Fruit fly (Drosophila melanogaster) ovary, adult (tissue): ENCODE data around the gene CG13699.

Experiments used
- CG17801 ChIP-seq: fragments of 200-800 bp; optimal IDR thresholded peaks from 2 replicates; lab custom pipeline; 2019; ENCODE audit warnings: missing biosample characterization, mild to moderate bottlenecking, missing genetic modification characterization, moderate library complexity; ENCODE audit not compliant: partially characterized antibody

CG13699 gene

dm6 chr3L:18163127-18163526 lies 805 bp upstream of the CG13699 start:
- TF ChIP-seq CG17801 (GFP tag; lab: Kevin White, UChicago): no peak

- TF ChIP-seq CG17801 (GFP tag; lab: Kevin White, UChicago): no peak
Measured at dm6 chr3L:18161175-18161574, 1.1 kb downstream of the CG13699 start.

dm6 chr3L:18154140-18154539 lies 8.2 kb downstream of the CG13699 start:
- no peak for TF ChIP-seq CG17801 (GFP tag; lab: Kevin White, UChicago)

- peak; percentile 94 for TF ChIP-seq CG17801 (GFP tag; lab: Kevin White, UChicago)
Measured at dm6 chr3L:18148418-18148973, 13.8 kb downstream of the CG13699 start, which contains the start of gene CG7330. Gene CG7330 (plus strand): TSS chr3L:18148923.

- no peak for TF ChIP-seq CG17801 (GFP tag; lab: Kevin White, UChicago)
Measured at dm6 chr3L:18147596-18147995, 14.7 kb downstream of the CG13699 start.

- TF ChIP-seq CG17801 (GFP tag; lab: Kevin White, UChicago): no peak
Measured at dm6 chr3L:18146833-18147232, 15.5 kb downstream of the CG13699 start.

DNA sequence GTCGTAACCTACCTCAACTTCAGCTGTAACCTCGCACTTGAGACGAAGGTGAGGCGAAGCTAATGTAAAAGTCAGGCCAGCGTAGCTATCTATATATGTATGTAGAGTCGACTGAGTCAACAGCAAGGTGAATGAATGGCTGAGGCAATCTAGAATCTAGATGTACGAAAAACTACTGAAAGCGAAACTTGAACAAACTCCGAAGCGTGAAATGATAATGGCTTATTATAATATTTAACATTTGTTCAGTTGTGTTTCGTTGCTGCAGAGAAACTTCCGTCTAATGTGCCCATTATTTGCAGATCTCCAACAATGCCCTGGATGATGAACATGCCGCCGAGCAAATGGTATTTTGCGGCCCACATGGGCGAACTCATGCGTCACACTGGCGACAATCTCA lies 17.7 kb downstream of the CG13699 start:
- TF ChIP-seq CG17801 (GFP tag; lab: Kevin White, UChicago): no peak

DNA sequence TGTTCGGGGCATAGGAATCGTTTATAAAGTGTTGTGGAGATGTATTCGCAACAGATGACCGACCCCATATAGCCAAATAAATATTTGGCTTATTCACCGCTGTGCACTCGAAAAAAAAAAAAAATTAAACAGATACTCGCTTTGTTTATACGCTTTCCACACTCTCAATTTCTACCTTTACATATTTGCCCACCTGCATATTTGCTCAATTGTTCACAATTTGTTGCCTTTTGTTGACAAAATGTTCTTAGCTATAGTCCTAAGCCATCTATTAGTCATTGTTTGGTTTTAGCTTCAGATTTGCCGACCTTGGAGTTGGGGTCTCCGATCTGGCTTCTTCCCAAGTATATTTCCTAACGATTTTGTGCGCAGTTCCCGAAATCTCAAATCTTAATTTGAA lies 19.4 kb downstream of the CG13699 start:
- no peak for TF ChIP-seq CG17801 (GFP tag; lab: Kevin White, UChicago)

dm6 chr3L:18139184-18139629 lies 23.1 kb downstream of the CG13699 start, which contains the start of gene geko:
Gene geko (plus strand): TSS chr3L:18139402.
- peak; percentile 4 for TF ChIP-seq CG17801 (GFP tag; lab: Kevin White, UChicago)

dm6 chr3L:18138280-18138679 lies 24.0 kb downstream of the CG13699 start:
- no peak for TF ChIP-seq CG17801 (GFP tag; lab: Kevin White, UChicago)

- peak; percentile 7 for TF ChIP-seq CG17801 (GFP tag; lab: Kevin White, UChicago)
Measured at dm6 chr3L:18137197-18137596, 25.1 kb downstream of the CG13699 start.

DNA sequence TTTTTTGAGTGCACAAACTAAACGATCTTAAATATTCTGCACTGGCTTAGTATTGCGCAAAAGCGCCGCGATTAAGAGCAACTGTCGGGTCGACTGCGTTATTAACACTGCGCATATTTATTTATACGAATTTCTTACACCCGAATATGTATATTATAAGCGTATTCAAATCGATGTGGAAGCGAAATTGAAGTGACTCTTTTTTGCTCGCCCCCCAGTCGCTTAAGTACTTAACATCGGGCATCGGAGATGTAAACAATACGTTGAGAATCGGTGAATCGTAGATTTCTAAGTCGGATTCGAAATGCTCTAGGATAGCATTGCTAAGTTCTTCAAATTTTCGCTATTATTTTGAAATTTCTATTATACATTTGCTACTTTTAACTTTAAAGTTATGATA lies 29.7 kb downstream of the CG13699 start, which contains the start of gene Cyp312a1:
Gene Cyp312a1, minus strand, starts transcription at position 101 of the 400 bp plus-strand sequence.
- no peak for TF ChIP-seq CG17801 (GFP tag; lab: Kevin White, UChicago)

DNA sequence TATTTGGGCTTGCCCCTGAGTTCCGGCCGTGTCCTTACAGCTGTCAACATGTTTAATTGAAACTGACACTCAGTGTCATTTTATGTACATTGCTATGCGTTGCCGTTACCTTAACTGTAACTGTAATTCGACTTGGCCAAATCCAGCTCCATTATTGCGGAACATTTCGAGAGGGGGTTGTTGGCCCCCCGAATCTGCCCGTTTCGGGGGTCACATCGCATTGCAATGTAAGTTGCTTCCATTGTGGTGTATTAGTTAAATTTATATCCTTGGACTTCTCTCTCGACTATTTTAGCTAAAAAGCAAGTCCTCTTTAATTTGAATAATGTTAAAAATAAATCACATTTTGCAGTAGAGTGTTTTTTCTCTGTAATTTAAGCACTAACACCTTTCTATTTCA lies 38.2 kb downstream of the CG13699 start:
- TF ChIP-seq CG17801 (GFP tag; lab: Kevin White, UChicago): no peak

DNA sequence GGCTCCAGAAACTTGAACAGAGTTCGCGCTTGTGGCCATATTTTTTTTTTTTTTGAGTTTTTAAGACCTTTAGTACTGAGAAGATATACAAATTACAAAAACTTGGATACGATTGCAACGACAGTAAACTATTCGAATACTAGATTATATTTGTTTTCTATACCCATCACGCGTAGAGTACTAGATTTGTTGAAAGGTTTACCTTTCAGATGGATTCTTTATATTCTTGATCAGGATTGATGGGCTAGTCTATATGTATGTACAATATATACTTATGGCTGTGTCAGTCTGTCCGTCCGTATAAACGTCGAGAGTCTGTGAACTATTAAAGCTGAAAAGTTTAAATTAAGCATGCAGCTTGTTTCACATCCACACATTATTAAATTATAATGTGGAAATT lies 40.4 kb downstream of the CG13699 start, which contains the start of gene CG42853:
Gene CG42853, minus strand, starts transcription at position 101 of the 400 bp plus-strand sequence.
- TF ChIP-seq CG17801 (GFP tag; lab: Kevin White, UChicago): no peak

DNA sequence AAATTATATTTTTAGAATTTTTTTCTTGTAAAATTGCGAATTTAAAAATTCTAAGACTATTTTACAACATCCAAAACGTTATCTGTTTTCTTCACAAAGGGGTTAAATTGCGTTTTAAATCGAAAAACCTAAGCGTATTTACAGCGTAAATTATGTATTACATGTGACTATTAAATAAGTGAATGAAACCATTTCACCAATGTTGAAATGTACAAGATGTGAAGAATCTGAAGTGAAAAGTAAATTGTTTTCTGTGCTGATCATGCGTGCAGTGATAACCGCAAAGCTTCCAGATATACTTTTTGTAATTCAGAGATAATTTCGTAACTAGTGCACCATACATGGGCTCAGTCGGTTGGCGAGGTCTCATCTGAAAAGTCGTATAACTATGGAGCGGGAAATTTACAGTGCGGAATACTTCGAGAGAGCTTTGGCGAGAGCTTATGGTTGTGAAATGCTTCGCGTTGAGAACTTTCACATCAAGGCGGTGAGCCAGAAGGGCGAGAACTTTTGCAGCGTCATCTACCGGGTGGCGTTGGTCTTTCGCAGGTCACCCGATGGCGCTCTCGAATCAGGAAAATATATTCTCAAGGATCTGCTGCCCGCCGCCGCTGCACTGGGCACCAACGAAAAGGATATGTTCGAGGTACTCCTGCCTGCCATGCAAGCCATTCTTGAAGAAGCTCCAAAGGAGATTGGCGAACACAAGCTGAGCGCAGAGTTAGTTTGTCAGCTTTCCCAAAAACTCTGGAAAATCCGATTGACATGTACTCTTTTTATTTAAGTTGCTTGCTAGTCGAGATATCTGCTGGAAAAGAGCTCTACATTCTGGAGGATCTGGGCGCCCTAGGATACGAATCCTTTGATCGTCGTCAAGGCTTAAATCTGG lies 48.0 kb downstream of the CG13699 start:
- TF ChIP-seq CG17801 (GFP tag; lab: Kevin White, UChicago): peak; percentile 72
